Fruit fly (Drosophila melanogaster) whole organism, embryonic: ENCODE results near the gene CG7907.

Experiments used
- Abd-B ChIP-seq: fragments of 200-800 bp; sonication (Bioruptor generic); optimal IDR thresholded peaks from 2 replicates; lab custom pipeline; 2018; ENCODE audit warnings: missing biosample characterization, mild to moderate bottlenecking, missing genetic modification characterization, moderate library complexity
- Ada2b ChIP-seq: fragments of 200-800 bp; sonication (Bioruptor generic); IDR thresholded peaks from 2 replicates; pipeline ENCODE4 v1.3.6; 2022; ENCODE audit warnings: missing biosample characterization, missing genetic modification characterization
- Bgb ChIP-seq: fragments of 200-800 bp; sonication (Bioruptor generic); IDR thresholded peaks from 2 replicates; pipeline ENCODE4 v1.3.6; 2022; ENCODE audit warnings: missing biosample characterization, missing genetic modification characterization; ENCODE audit not compliant: partially characterized antibody
- CG1024 ChIP-seq: fragments of 200-800 bp; sonication (Bioruptor generic); IDR thresholded peaks from 2 replicates; pipeline ENCODE4 v1.3.6; 2022; ENCODE audit warnings: missing biosample characterization, missing genetic modification characterization
- CG11085 ChIP-seq: fragments of 200-800 bp; sonication (Bioruptor generic); IDR thresholded peaks from 2 replicates; pipeline ENCODE4 v1.3.6; 2022; ENCODE audit warnings: missing biosample characterization, missing genetic modification characterization
- CG12155 ChIP-seq: fragments of 200-800 bp; sonication (Bioruptor generic); optimal IDR thresholded peaks from 3 replicates; lab custom pipeline; 2016; ENCODE audit warnings: missing biosample characterization, missing genetic modification characterization
- CG13424 ChIP-seq: fragments of 200-800 bp; sonication (Bioruptor generic); optimal IDR thresholded peaks from 2 replicates; lab custom pipeline; 2019; ENCODE audit warnings: missing biosample characterization, mild to moderate bottlenecking, missing genetic modification characterization, moderate library complexity
- CG17829 ChIP-seq: fragments of 200-800 bp; optimal IDR thresholded peaks from 2 replicates; lab custom pipeline; 2019; ENCODE audit warnings: missing biosample characterization, mild to moderate bottlenecking, missing genetic modification characterization, moderate library complexity
- CG1832 ChIP-seq: fragments of 200-800 bp; sonication (Bioruptor generic); optimal IDR thresholded peaks from 2 replicates; lab custom pipeline; 2017; ENCODE audit warnings: missing biosample characterization, mild to moderate bottlenecking, missing genetic modification characterization, inconsistent platforms
- CG18599 ChIP-seq: fragments of 200-800 bp; sonication (Bioruptor generic); optimal IDR thresholded peaks from 3 replicates; lab custom pipeline; 2017; ENCODE audit warnings: missing biosample characterization, missing genetic modification characterization, mild to moderate bottlenecking, moderate library complexity, missing genetic modification reagents
- CG18764 ChIP-seq: fragments of 200-800 bp; sonication (Bioruptor generic); optimal IDR thresholded peaks from 3 replicates; lab custom pipeline; 2016; ENCODE audit warnings: missing biosample characterization, missing genetic modification characterization
- CG32532 ChIP-seq: fragments of 200-800 bp; sonication (Bioruptor generic); IDR thresholded peaks from 2 replicates; pipeline ENCODE4 v1.3.6; 2022; ENCODE audit warnings: missing biosample characterization, missing genetic modification characterization
- CG33213 ChIP-seq: fragments of 200-800 bp; sonication (Bioruptor generic); optimal IDR thresholded peaks from 3 replicates; lab custom pipeline; 2016; ENCODE audit warnings: missing biosample characterization, missing genetic modification characterization
- CG33557 ChIP-seq: fragments of 200-800 bp; sonication (Bioruptor generic); optimal IDR thresholded peaks from 2 replicates; lab custom pipeline; 2019; ENCODE audit warnings: missing biosample characterization, mild to moderate bottlenecking, missing genetic modification characterization, moderate library complexity
- CG3847 ChIP-seq: fragments of 200-800 bp; sonication (Bioruptor generic); IDR thresholded peaks from 2 replicates; pipeline ENCODE4 v1.3.6; 2022; ENCODE audit warnings: missing biosample characterization, missing genetic modification characterization
- CG3995 ChIP-seq: fragments of 200-800 bp; sonication (Bioruptor generic); optimal IDR thresholded peaks from 3 replicates; lab custom pipeline; 2016; ENCODE audit warnings: missing biosample characterization, missing genetic modification characterization
- CG7372 ChIP-seq: fragments of 200-800 bp; sonication (Bioruptor generic); IDR thresholded peaks from 2 replicates; pipeline ENCODE4 v1.3.6; 2022; ENCODE audit warnings: missing biosample characterization, missing genetic modification characterization
- CG8478 ChIP-seq: fragments of >200 bp; optimal IDR thresholded peaks from 2 replicates; lab custom pipeline; 2018
- CG8765 ChIP-seq: fragments of 200-800 bp; sonication (Bioruptor generic); IDR thresholded peaks from 2 replicates; pipeline ENCODE4 v1.3.6; 2022; ENCODE audit warnings: missing biosample characterization, missing genetic modification characterization
- CG9727 ChIP-seq: fragments of 200-800 bp; sonication (Bioruptor generic); optimal IDR thresholded peaks from 3 replicates; lab custom pipeline; 2017; ENCODE audit warnings: missing biosample characterization, mild to moderate bottlenecking, missing genetic modification characterization
- CG9932 ChIP-seq: fragments of 200-800 bp; sonication (Bioruptor generic); IDR thresholded peaks from 2 replicates; pipeline ENCODE4 v1.3.6; 2022; ENCODE audit warnings: missing biosample characterization, missing genetic modification characterization
- D19A ChIP-seq: fragments of 200-800 bp; optimal IDR thresholded peaks from 3 replicates; lab custom pipeline; 2019; ENCODE audit warnings: missing biosample characterization, mild to moderate bottlenecking, missing genetic modification characterization, moderate library complexity
- Dfd ChIP-seq, 2 experiments: fragments of >200 bp; optimal IDR thresholded peaks; 2 replicates each; lab custom pipeline; 2017; ENCODE audit warnings: missing biosample characterization in 2 of 2, missing genetic modification characterization in 2 of 2
- E2f1 ChIP-seq: fragments of 200-800 bp; sonication (Bioruptor generic); IDR thresholded peaks from 2 replicates; pipeline ENCODE4 v1.3.6; 2022; ENCODE audit warnings: missing biosample characterization, missing genetic modification characterization
- Fer3 ChIP-seq: fragments of 200-800 bp; sonication (Bioruptor generic); optimal IDR thresholded peaks from 2 replicates; lab custom pipeline; 2018; ENCODE audit warnings: missing biosample characterization, mild to moderate bottlenecking, missing genetic modification characterization, moderate library complexity
- Gug ChIP-seq: fragments of 200-800 bp; sonication (Bioruptor generic); IDR thresholded peaks from 4 replicates; pipeline ENCODE4 v1.3.6; 2022; ENCODE audit warnings: missing biosample characterization, missing genetic modification characterization
- HLHmδ ChIP-seq: fragments of 200-800 bp; sonication (Bioruptor generic); optimal IDR thresholded peaks from 2 replicates; lab custom pipeline; 2018; ENCODE audit warnings: missing biosample characterization, mild to moderate bottlenecking, missing genetic modification characterization, moderate library complexity
- Lhr ChIP-seq: fragments of 200-800 bp; sonication (Bioruptor generic); optimal IDR thresholded peaks from 3 replicates; lab custom pipeline; 2017; ENCODE audit warnings: mild to moderate bottlenecking, missing biosample characterization, missing genetic modification reagents, missing genetic modification characterization
- Pdp1 ChIP-seq, 2 experiments: fragments of 200-800 bp; sonication (Bioruptor generic); optimal IDR thresholded peaks; 3 replicates each; lab custom pipeline; 2016; ENCODE audit warnings: missing biosample characterization in 2 of 2, missing genetic modification characterization in 2 of 2, mild to moderate bottlenecking in 1 of 2, moderate library complexity in 1 of 2
- Scr ChIP-seq: fragments of 200-800 bp; sonication (Bioruptor generic); IDR thresholded peaks from 2 replicates; pipeline ENCODE4 v1.3.6; 2022; ENCODE audit warnings: missing biosample characterization, missing genetic modification characterization; ENCODE audit not compliant: partially characterized antibody
- Spps ChIP-seq: fragments of 200-800 bp; sonication (Bioruptor generic); optimal IDR thresholded peaks from 2 replicates; lab custom pipeline; 2018; ENCODE audit warnings: missing biosample characterization, mild to moderate bottlenecking, missing genetic modification characterization
- ato ChIP-seq: fragments of 200-800 bp; sonication (Bioruptor generic); IDR thresholded peaks from 2 replicates; pipeline ENCODE4 v1.3.6; 2022; ENCODE audit warnings: missing biosample characterization, missing genetic modification characterization; ENCODE audit not compliant: partially characterized antibody
- bbx ChIP-seq: fragments of 200-800 bp; sonication (Bioruptor generic); IDR thresholded peaks from 2 replicates; pipeline ENCODE4 v1.3.6; 2022; ENCODE audit warnings: missing biosample characterization, missing genetic modification characterization; ENCODE audit not compliant: partially characterized antibody
- cas ChIP-seq: fragments of 200-800 bp; sonication (Bioruptor generic); IDR thresholded peaks from 2 replicates; pipeline ENCODE4 v1.3.6; 2022; ENCODE audit warnings: missing biosample characterization, missing genetic modification characterization
- cg ChIP-seq: fragments of 200-800 bp; sonication (Bioruptor generic); optimal IDR thresholded peaks from 3 replicates; lab custom pipeline; 2019; ENCODE audit warnings: missing biosample characterization, mild to moderate bottlenecking, missing genetic modification characterization, moderate library complexity
- crol ChIP-seq: fragments of 200-800 bp; sonication (Bioruptor generic); IDR thresholded peaks from 2 replicates; pipeline ENCODE4 v1.3.6; 2022; ENCODE audit warnings: missing biosample characterization, missing genetic modification characterization
- dan ChIP-seq: fragments of 200-800 bp; sonication (Bioruptor generic); IDR thresholded peaks from 2 replicates; pipeline ENCODE4 v1.3.6; 2022; ENCODE audit warnings: missing biosample characterization, missing genetic modification characterization
- fu2 ChIP-seq: fragments of 200-800 bp; sonication (Bioruptor generic); optimal IDR thresholded peaks from 2 replicates; lab custom pipeline; 2016; ENCODE audit warnings: missing biosample characterization, missing genetic modification characterization
- gem ChIP-seq: fragments of 200-800 bp; sonication (Bioruptor generic); optimal IDR thresholded peaks from 2 replicates; lab custom pipeline; 2019; ENCODE audit warnings: missing biosample characterization, mild to moderate bottlenecking, missing genetic modification characterization, moderate library complexity
- hth ChIP-seq: fragments of >200 bp; optimal IDR thresholded peaks from 2 replicates; lab custom pipeline; 2017; ENCODE audit warnings: inconsistent platforms
- klu ChIP-seq: fragments of 200-800 bp; sonication (Bioruptor generic); IDR thresholded peaks from 2 replicates; pipeline ENCODE4 v1.3.6; 2022; ENCODE audit warnings: missing biosample characterization, missing genetic modification characterization
- nmo ChIP-seq: fragments of 200-800 bp; sonication (Bioruptor generic); optimal IDR thresholded peaks from 2 replicates; lab custom pipeline; 2018; ENCODE audit warnings: missing biosample characterization, mild to moderate bottlenecking, missing genetic modification characterization, moderate library complexity
- onecut ChIP-seq: fragments of 200-800 bp; sonication (Bioruptor generic); IDR thresholded peaks from 2 replicates; pipeline ENCODE4 v1.3.6; 2022; ENCODE audit warnings: missing biosample characterization, missing genetic modification characterization
- p53 ChIP-seq: fragments of 200-800 bp; sonication (Bioruptor generic); optimal IDR thresholded peaks from 2 replicates; lab custom pipeline; 2016; ENCODE audit warnings: missing biosample characterization, missing genetic modification characterization
- pnt ChIP-seq: fragments of 200-800 bp; sonication (Bioruptor generic); optimal IDR thresholded peaks from 3 replicates; lab custom pipeline; 2016; ENCODE audit warnings: missing biosample characterization, missing genetic modification characterization
- rib ChIP-seq: fragments of 200-800 bp; sonication (Bioruptor generic); IDR thresholded peaks from 2 replicates; pipeline ENCODE4 v1.3.6; 2022; ENCODE audit warnings: missing biosample characterization, missing genetic modification characterization
- slbo ChIP-seq: fragments of 200-800 bp; sonication (Bioruptor generic); IDR thresholded peaks from 2 replicates; pipeline ENCODE4 v1.3.6; 2022; ENCODE audit warnings: missing biosample characterization, missing genetic modification characterization
- sob ChIP-seq: fragments of 200-800 bp; sonication (Bioruptor generic); IDR thresholded peaks from 2 replicates; pipeline ENCODE4 v1.3.6; 2022; ENCODE audit warnings: missing biosample characterization, missing genetic modification characterization
- tin ChIP-seq: fragments of 200-800 bp; sonication (Bioruptor generic); optimal IDR thresholded peaks from 3 replicates; lab custom pipeline; 2016; ENCODE audit warnings: missing biosample characterization, missing genetic modification characterization
- ttk ChIP-seq: fragments of 200-800 bp; sonication (Bioruptor generic); IDR thresholded peaks from 2 replicates; pipeline ENCODE4 v2.1.2; 2022; ENCODE audit warnings: missing biosample characterization, missing genetic modification characterization
- zfh2 ChIP-seq: fragments of 200-800 bp; sonication (Bioruptor generic); optimal IDR thresholded peaks from 2 replicates; lab custom pipeline; 2016; ENCODE audit warnings: missing biosample characterization, missing genetic modification characterization

CG7907 gene

dm6 chr3R:21408372-21408771 lies 4.8 kb downstream of the CG7907 start (continued):
- TF ChIP-seq Dfd (GFP tag; optimal IDR thresholded peaks at IDR 0.05; lab: Kevin White, UChicago) (peak in 1 of 2 experiments; percentile 76), rib (GFP tag; lab: Robert Waterston, UW) (no peak), pnt (GFP tag; lab: Kevin White, UChicago) (peak; percentile 19), nmo (GFP tag; lab: Kevin White, UChicago) (peak; percentile 11), CG9727 (GFP tag; lab: Kevin White, UChicago) (no peak), CG8478 (lab: Kevin White, UChicago) (peak; percentile 97), Lhr (peak; percentile 49), fu2 (no peak), CG3847 (peak; percentile 24; the same call in 1 of the 2 replicates), Spps (tag; lab: Kevin White, UChicago) (no peak), CG33557 (GFP tag; lab: Kevin White, UChicago) (no peak), CG33213 (GFP tag; lab: Kevin White, UChicago) (peak; percentile 44), sob (GFP tag; lab: Robert Waterston, UW) (peak; percentile 65), klu (GFP tag; lab: Robert Waterston, UW) (0 out of 2 replicates have a peak, but pooled peaks have one; percentile 11), tin (GFP tag; lab: Kevin White, UChicago) (peak; percentile 15), cas (GFP tag; lab: Robert Waterston, UW) (0 out of 2 replicates have a peak, but pooled peaks have one; percentile 35), CG1832 (GFP tag; lab: Kevin White, UChicago) (no peak), CG1024 (GFP tag; lab: Robert Waterston, UW) (peak; percentile 16; the same call in 1 of the 2 replicates), CG8765 (GFP tag; lab: Robert Waterston, UW) (no peak; the same call in 1 of the 2 replicates), ato (GFP tag; lab: Robert Waterston, UW) (peak; percentile 42; the same call in 1 of the 2 replicates), CG32532 (GFP tag; lab: Robert Waterston, UW) (peak; percentile 63), CG18764 (GFP tag; lab: Kevin White, UChicago) (no peak), slbo (GFP tag; lab: Robert Waterston, UW) (no peak), CG9932 (GFP tag; lab: Robert Waterston, UW) (peak; percentile 50), CG13424 (tag; lab: Kevin White, UChicago) (no peak), hth (lab: Kevin White, UChicago) (no peak), Scr (GFP tag; lab: Robert Waterston, UW) (0 out of 2 replicates have a peak, but pooled peaks have one; percentile 27), gem (tag; lab: Kevin White, UChicago) (no peak), HLHmδ (GFP tag; lab: Kevin White, UChicago) (peak; percentile 11), Ada2b (GFP tag; lab: Robert Waterston, UW) (0 out of 2 replicates have a peak, but pooled peaks have one; percentile 21), E2f1 (GFP tag; lab: Robert Waterston, UW) (0 out of 2 replicates have a peak, but pooled peaks have one; percentile 18), CG7372 (peak; percentile 45), bbx (GFP tag; lab: Robert Waterston, UW) (peak; percentile 64), onecut (GFP tag; lab: Robert Waterston, UW) (peak; percentile 33; the same call in 1 of the 2 replicates), ttk (peak; percentile 15; the same call in 1 of the 2 replicates), crol (GFP tag; lab: Robert Waterston, UW) (no peak), D19A (tag; lab: Kevin White, UChicago) (peak; percentile 60), cg (GFP tag; lab: Kevin White, UChicago) (no peak), dan (GFP tag; lab: Robert Waterston, UW) (no peak), CG17829 (tag; lab: Kevin White, UChicago) (peak; percentile 26), p53 (no peak), Gug (GFP tag; lab: Robert Waterston, UW) (peak; percentile 76), Bgb (GFP tag; lab: Robert Waterston, UW) (peak; percentile 65), Pdp1 (GFP tag; optimal IDR thresholded peaks at IDR 0.05; lab: Kevin White, UChicago) (peak in 1 of 2 experiments; percentile 15), CG11085 (GFP tag; lab: Robert Waterston, UW) (peak; percentile 48; the same call in 1 of the 2 replicates), Fer3 (tag; lab: Kevin White, UChicago) (no peak), CG18599 (GFP tag; lab: Kevin White, UChicago) (no peak), CG3995 (GFP tag; lab: Kevin White, UChicago) (no peak), zfh2 (GFP tag; lab: Kevin White, UChicago) (no peak), CG12155 (no peak), Abd-B (peak; percentile 22)
